Worm (Caenorhabditis elegans) whole organism, L2 larva: ENCODE results near the gene C47E12.3.
A peak's percentile ranks its signal among the peaks of the same experiment; 100 is the strongest.

ENCODE experiments used
- C34F6.9 ChIP-seq: fragments of 150-350 bp; optimal IDR thresholded peaks from 2 replicates; lab custom pipeline; 2014; ENCODE audit warnings: missing biosample characterization, missing genetic modification characterization
- Y55F3AM.14 ChIP-seq: fragments of 200-800 bp; sonication (Bioruptor generic); optimal IDR thresholded peaks from 2 replicates; lab custom pipeline; 2018; ENCODE audit warnings: mild to moderate bottlenecking, missing genetic modification characterization, missing compliant biosample characterization
- ZK546.5 ChIP-seq: sonication (generic microtip); optimal IDR thresholded peaks from 2 replicates; lab custom pipeline; 2017; ENCODE audit warnings: missing biosample characterization, missing genetic modification characterization
- alr-1 ChIP-seq: fragments of 150-350 bp; optimal IDR thresholded peaks from 2 replicates; lab custom pipeline; 2014; ENCODE audit warnings: missing biosample characterization, missing genetic modification characterization
- aly-2 ChIP-seq: fragments of 150-350 bp; optimal IDR thresholded peaks from 2 replicates; lab custom pipeline; 2014; ENCODE audit warnings: missing biosample characterization, missing genetic modification characterization
- ama-1 ChIP-seq: fragments of 150-350 bp; optimal IDR thresholded peaks from 2 replicates; lab custom pipeline; 2018; ENCODE audit warnings: inconsistent platforms
- ceh-16 ChIP-seq: fragments of 150-350 bp; optimal IDR thresholded peaks from 2 replicates; lab custom pipeline; 2014; ENCODE audit warnings: missing biosample characterization, missing genetic modification characterization
- ceh-82 ChIP-seq: fragments of 150-350 bp; optimal IDR thresholded peaks from 2 replicates; lab custom pipeline; 2014; ENCODE audit warnings: missing biosample characterization, missing genetic modification characterization
- crh-2 ChIP-seq: sonication (generic microtip); optimal IDR thresholded peaks from 2 replicates; lab custom pipeline; 2017; ENCODE audit warnings: missing biosample characterization, missing genetic modification characterization
- dmd-4 ChIP-seq: sonication (generic microtip); optimal IDR thresholded peaks from 2 replicates; lab custom pipeline; 2017; ENCODE audit warnings: missing biosample characterization, missing genetic modification characterization
- egl-27 ChIP-seq: sonication (generic microtip); optimal IDR thresholded peaks from 3 replicates; lab custom pipeline; 2017; ENCODE audit warnings: missing biosample characterization, missing genetic modification reagents, missing genetic modification characterization
- elt-1 ChIP-seq: fragments of 150-350 bp; optimal IDR thresholded peaks from 2 replicates; lab custom pipeline; 2014; ENCODE audit warnings: missing biosample characterization, missing genetic modification characterization
- elt-3 ChIP-seq: sonication (generic microtip); optimal IDR thresholded peaks from 2 replicates; lab custom pipeline; 2017; ENCODE audit warnings: missing biosample characterization, missing genetic modification characterization
- fos-1 ChIP-seq: fragments of 150-350 bp; optimal IDR thresholded peaks from 2 replicates; lab custom pipeline; 2014; ENCODE audit warnings: missing biosample characterization, missing genetic modification characterization
- gmeb-1 ChIP-seq: fragments of 150-350 bp; optimal IDR thresholded peaks from 2 replicates; lab custom pipeline; 2014; ENCODE audit warnings: missing biosample characterization, missing genetic modification characterization
- lin-11 ChIP-seq: fragments of 150-350 bp; sonication (generic microtip); optimal IDR thresholded peaks from 2 replicates; lab custom pipeline; 2014; ENCODE audit warnings: missing biosample characterization, missing genetic modification characterization, inconsistent platforms, mixed read lengths
- lin-39 ChIP-seq: fragments of 150-350 bp; optimal IDR thresholded peaks from 2 replicates; lab custom pipeline; 2014; ENCODE audit warnings: missing biosample characterization, missing genetic modification reagents, missing genetic modification characterization
- mab-5 ChIP-seq: fragments of 150-350 bp; optimal IDR thresholded peaks from 2 replicates; lab custom pipeline; 2014; ENCODE audit warnings: missing biosample characterization, missing genetic modification characterization
- nhr-10 ChIP-seq: sonication (generic microtip); optimal IDR thresholded peaks from 2 replicates; lab custom pipeline; 2017; ENCODE audit warnings: missing biosample characterization, missing genetic modification characterization
- nhr-11 ChIP-seq: fragments of 150-350 bp; optimal IDR thresholded peaks from 2 replicates; lab custom pipeline; 2014; ENCODE audit warnings: missing biosample characterization, missing genetic modification characterization
- nhr-21 ChIP-seq: fragments of 150-350 bp; optimal IDR thresholded peaks from 2 replicates; lab custom pipeline; 2014; ENCODE audit warnings: missing biosample characterization, missing genetic modification characterization
- nhr-23 ChIP-seq: fragments of 150-350 bp; optimal IDR thresholded peaks from 2 replicates; lab custom pipeline; 2014; ENCODE audit warnings: missing biosample characterization, missing genetic modification reagents, missing genetic modification characterization
- nhr-237 ChIP-seq: fragments of 150-350 bp; optimal IDR thresholded peaks from 2 replicates; lab custom pipeline; 2014; ENCODE audit warnings: missing biosample characterization, missing genetic modification characterization
- nhr-25 ChIP-seq: fragments of 150-350 bp; sonication (generic microtip); optimal IDR thresholded peaks from 3 replicates; lab custom pipeline; 2014; ENCODE audit warnings: missing biosample characterization, missing genetic modification characterization
- nhr-6 ChIP-seq: fragments of 150-350 bp; optimal IDR thresholded peaks from 2 replicates; lab custom pipeline; 2014; ENCODE audit warnings: missing biosample characterization, missing genetic modification characterization
- peb-1 ChIP-seq: fragments of 150-350 bp; optimal IDR thresholded peaks from 2 replicates; lab custom pipeline; 2014; ENCODE audit warnings: missing biosample characterization, missing genetic modification characterization
- skn-1 ChIP-seq: sonication (generic microtip); optimal IDR thresholded peaks from 2 replicates; lab custom pipeline; 2017; ENCODE audit warnings: missing biosample characterization, missing genetic modification characterization
- sma-3 ChIP-seq: sonication (generic microtip); optimal IDR thresholded peaks from 2 replicates; lab custom pipeline; 2016; ENCODE audit warnings: missing genetic modification reagents, missing genetic modification characterization, missing compliant biosample characterization
- sma-9 ChIP-seq, 2 experiments: fragments of 150-350 bp in 1 of 2; sonication (generic microtip) in 1 of 2; optimal IDR thresholded peaks; 2 replicates each; lab custom pipeline; 2014 to 2016; ENCODE audit warnings: missing genetic modification characterization in 2 of 2, mild to moderate bottlenecking in 1 of 2, missing biosample characterization in 1 of 2, missing compliant biosample characterization in 1 of 2, missing genetic modification reagents in 1 of 2, moderate library complexity in 1 of 2
- snpc-4 ChIP-seq: fragments of 150-350 bp; optimal IDR thresholded peaks from 2 replicates; lab custom pipeline; 2014; ENCODE audit warnings: missing biosample characterization, missing genetic modification characterization
- unc-39 ChIP-seq: fragments of 150-350 bp; optimal IDR thresholded peaks from 2 replicates; lab custom pipeline; 2014; ENCODE audit warnings: missing biosample characterization, missing genetic modification characterization
- unc-55 ChIP-seq: fragments of 150-350 bp; sonication (generic microtip); optimal IDR thresholded peaks from 3 replicates; lab custom pipeline; 2014; ENCODE audit warnings: missing biosample characterization, missing genetic modification reagents, missing genetic modification characterization
- unc-62 ChIP-seq: fragments of 150-350 bp; optimal IDR thresholded peaks from 2 replicates; lab custom pipeline; 2014; ENCODE audit warnings: missing biosample characterization, missing genetic modification reagents, missing genetic modification characterization
- zag-1 ChIP-seq: fragments of 150-350 bp; optimal IDR thresholded peaks from 2 replicates; lab custom pipeline; 2014; ENCODE audit warnings: missing biosample characterization, missing genetic modification characterization
- ztf-1 ChIP-seq: fragments of 200-800 bp; sonication (Bioruptor generic); conservative IDR thresholded peaks from 2 replicates; pipeline ENCODE4 v1.3.6; 2022; ENCODE audit warnings: missing genetic modification characterization, missing compliant biosample characterization
- ztf-4 ChIP-seq: fragments of 150-350 bp; optimal IDR thresholded peaks from 2 replicates; lab custom pipeline; 2014; ENCODE audit warnings: missing biosample characterization, missing genetic modification characterization

C47E12.3 gene

DNA sequence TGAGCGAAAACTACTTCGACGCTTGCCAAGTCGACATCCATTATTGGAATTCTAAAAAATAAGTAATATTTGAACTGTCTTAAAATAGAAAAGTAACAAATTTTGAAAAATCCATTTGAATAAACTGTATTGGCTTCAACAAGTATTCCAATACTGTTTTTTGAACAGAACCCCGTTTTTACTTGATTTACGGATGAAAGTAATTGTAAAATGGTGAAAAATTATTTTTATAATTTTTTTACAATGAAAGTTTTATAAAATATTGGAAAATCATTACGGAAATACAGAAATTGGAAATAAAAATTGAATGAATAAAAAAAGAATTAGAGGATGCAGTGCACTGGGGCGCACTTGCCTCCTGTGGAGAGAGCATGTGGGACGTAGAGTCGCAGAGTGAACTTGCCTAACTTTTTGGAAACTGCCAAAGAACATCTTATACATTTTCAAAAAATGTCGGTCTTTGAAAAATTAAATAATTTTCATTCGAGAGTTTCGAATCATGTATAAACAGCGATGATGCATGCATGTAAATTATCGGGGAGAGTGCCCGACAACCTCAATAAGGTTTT, 19.3 kb downstream of the C47E12.3 start, which contains the start of gene rrp-1:
rrp-1 (minus strand) TSS at position 51 of the 569 bp plus-strand sequence.
- no peak for TF ChIP-seq unc-62 (GFP tag; lab: Kevin White, UChicago)
- TF ChIP-seq unc-55 (GFP tag; lab: Kevin White, UChicago), result peak; percentile 41
- no peak for TF ChIP-seq nhr-23 (tag; lab: Kevin White, UChicago)
- no peak for TF ChIP-seq dmd-4 (tag; lab: Kevin White, UChicago)
- no peak for TF ChIP-seq nhr-11 (tag; lab: Kevin White, UChicago)
- TF ChIP-seq egl-27 (tag; lab: Kevin White, UChicago), result no peak
- TF ChIP-seq ztf-1 (GFP tag; lab: Robert Waterston, UW), result no peak
- TF ChIP-seq C34F6.9 (tag; lab: Kevin White, UChicago), result peak; percentile 38
- no peak for TF ChIP-seq gmeb-1 (tag; lab: Kevin White, UChicago)
- TF ChIP-seq ama-1 (lab: Kevin White, UChicago), result no peak

DNA sequence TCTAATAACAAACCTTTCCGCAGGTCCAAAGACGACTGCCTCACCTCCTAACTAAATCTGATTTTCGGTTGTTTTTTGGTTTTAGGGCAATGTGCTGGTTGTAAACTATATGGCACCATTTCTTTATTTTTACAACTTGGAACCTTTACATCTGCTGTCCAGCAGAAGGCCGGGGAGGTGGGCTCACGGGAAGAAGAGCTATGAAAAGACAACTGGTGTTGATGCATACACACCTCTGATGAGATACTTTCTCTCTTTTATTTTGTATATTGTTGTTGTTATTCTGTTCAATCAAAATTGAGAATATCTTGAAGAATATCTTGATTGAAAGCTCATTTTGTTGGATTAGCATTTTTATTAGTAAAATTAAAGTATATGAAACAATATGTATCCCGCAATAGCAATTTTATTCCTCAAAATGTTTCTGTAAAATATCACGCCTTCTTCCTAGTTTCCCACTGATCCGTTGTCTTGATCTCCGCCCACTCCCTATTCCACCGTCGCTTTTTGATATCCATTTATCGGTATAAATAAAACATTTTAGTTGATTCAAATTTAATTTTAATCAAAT, 24.0 kb downstream of the C47E12.3 start, which contains the start of gene dhp-2:
dhp-2 (plus strand) TSS at position 521 of the 571 bp plus-strand sequence.
- TF ChIP-seq snpc-4 (tag; lab: Kevin White, UChicago) (no peak), lin-11 (tag; lab: Kevin White, UChicago) (no peak), nhr-10 (tag; lab: Kevin White, UChicago) (no peak), unc-55 (GFP tag; lab: Kevin White, UChicago) (no peak), sma-9 (GFP tag; optimal IDR thresholded peaks at IDR 0.05; lab: Kevin White, UChicago) (no peak), sma-9 (tag; optimal IDR thresholded peaks at IDR 0.05; lab: Kevin White, UChicago) (no peak), gmeb-1 (tag; lab: Kevin White, UChicago) (no peak), mab-5 (tag; lab: Kevin White, UChicago) (no peak), ZK546.5 (tag; lab: Kevin White, UChicago) (no peak)

ce11 chrIV:9976284-9976683, 25.4 kb downstream of the C47E12.3 start, which contains the start of gene C47E12.14:
Gene C47E12.14 (minus strand): TSS chrIV:9976384.
- no peak for TF ChIP-seq mab-5 (tag; lab: Kevin White, UChicago)
- no peak for TF ChIP-seq egl-27 (tag; lab: Kevin White, UChicago)
- no peak for TF ChIP-seq ZK546.5 (tag; lab: Kevin White, UChicago)
- no peak for TF ChIP-seq sma-3 (GFP tag; lab: Kevin White, UChicago)
- no peak for TF ChIP-seq nhr-23 (tag; lab: Kevin White, UChicago)
- TF ChIP-seq skn-1 (tag; lab: Kevin White, UChicago), result no peak
- no peak for TF ChIP-seq nhr-10 (tag; lab: Kevin White, UChicago)
- no peak for TF ChIP-seq nhr-6 (tag; lab: Kevin White, UChicago)
- no peak for TF ChIP-seq crh-2 (tag; lab: Kevin White, UChicago)
- no peak for TF ChIP-seq nhr-21 (tag; lab: Kevin White, UChicago)
- no peak for TF ChIP-seq unc-55 (GFP tag; lab: Kevin White, UChicago)
- TF ChIP-seq fos-1 (tag; lab: Kevin White, UChicago), result no peak
- no peak for TF ChIP-seq unc-39 (tag; lab: Kevin White, UChicago)
- TF ChIP-seq gmeb-1 (tag; lab: Kevin White, UChicago), result no peak

DNA sequence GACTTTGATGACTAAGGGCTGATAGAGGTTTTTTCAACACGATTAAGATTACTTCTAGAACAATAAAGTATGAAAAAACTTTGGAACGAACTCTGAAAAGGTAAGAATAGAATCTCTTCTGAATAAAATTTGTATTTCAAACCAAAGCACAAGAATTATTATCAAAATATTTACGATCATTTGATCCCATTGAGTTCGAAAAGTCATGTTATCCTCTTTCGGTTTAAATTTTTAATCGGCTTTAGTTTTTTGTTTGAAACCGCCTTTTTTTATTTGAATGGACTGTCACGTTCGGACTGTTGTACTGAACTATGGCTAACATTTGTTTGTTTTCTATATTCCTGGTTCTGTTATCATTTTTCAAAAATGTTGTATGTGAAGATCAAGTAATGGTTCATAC, 27.3 kb downstream of the C47E12.3 start, which contains the start of gene C47E12.9:
C47E12.9 (plus strand) TSS at position 301 of the 400 bp plus-strand sequence.
- TF ChIP-seq lin-39 (tag; lab: Kevin White, UChicago) (no peak), elt-3 (tag; lab: Kevin White, UChicago) (no peak), alr-1 (tag; lab: Kevin White, UChicago) (no peak), ZK546.5 (tag; lab: Kevin White, UChicago) (no peak), peb-1 (no peak), nhr-237 (no peak), egl-27 (tag; lab: Kevin White, UChicago) (no peak), unc-39 (tag; lab: Kevin White, UChicago) (no peak), fos-1 (tag; lab: Kevin White, UChicago) (no peak), elt-1 (no peak), ceh-82 (tag; lab: Kevin White, UChicago) (no peak), aly-2 (tag; lab: Kevin White, UChicago) (no peak), ama-1 (lab: Kevin White, UChicago) (no peak)

DNA sequence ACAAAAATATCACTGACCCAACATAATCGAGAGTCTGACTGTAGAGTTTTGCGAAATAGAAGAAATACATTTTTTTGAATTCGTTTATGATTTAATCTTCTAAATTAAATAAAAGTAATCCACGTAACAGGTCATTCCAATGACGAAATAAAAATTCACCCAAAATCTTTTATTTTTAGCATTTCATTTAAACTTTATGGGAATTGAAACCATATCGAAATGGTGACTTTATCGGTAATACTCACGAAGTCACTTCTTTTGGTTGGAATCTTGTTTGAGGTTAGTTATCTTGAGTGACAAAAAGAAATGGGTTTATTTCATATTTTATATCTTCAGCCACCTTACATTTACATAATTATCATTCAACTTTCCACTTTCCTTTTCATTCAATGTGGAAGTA, 29.0 kb downstream of the C47E12.3 start, which contains the start of the genes C47E12.12 and C47E12.10:
C47E12.12 (minus strand) TSS at position 101 of the 400 bp plus-strand sequence.
C47E12.10 (plus strand) TSS at position 172 of the 400 bp plus-strand sequence.
- TF ChIP-seq nhr-25 (tag; lab: Kevin White, UChicago), result no peak
- no peak for TF ChIP-seq zag-1 (tag; lab: Kevin White, UChicago)
- TF ChIP-seq nhr-6 (tag; lab: Kevin White, UChicago), result no peak
- no peak for TF ChIP-seq nhr-10 (tag; lab: Kevin White, UChicago)
- no peak for TF ChIP-seq Y55F3AM.14 (GFP tag; lab: Kevin White, UChicago)
- TF ChIP-seq nhr-237, result no peak
- no peak for TF ChIP-seq ceh-82 (tag; lab: Kevin White, UChicago)
- TF ChIP-seq ceh-16, result no peak
- no peak for TF ChIP-seq unc-62 (GFP tag; lab: Kevin White, UChicago)
- TF ChIP-seq gmeb-1 (tag; lab: Kevin White, UChicago), result no peak
- no peak for TF ChIP-seq ztf-4 (tag; lab: Kevin White, UChicago)
- no peak for TF ChIP-seq ztf-1 (GFP tag; lab: Robert Waterston, UW)
- TF ChIP-seq unc-39 (tag; lab: Kevin White, UChicago), result no peak
- no peak for TF ChIP-seq crh-2 (tag; lab: Kevin White, UChicago)
- no peak for TF ChIP-seq nhr-21 (tag; lab: Kevin White, UChicago)
- no peak for TF ChIP-seq elt-3 (tag; lab: Kevin White, UChicago)
- no peak for TF ChIP-seq lin-11 (tag; lab: Kevin White, UChicago)
- TF ChIP-seq, all 48 proteins: peak for 0
